Worm (Caenorhabditis elegans) whole organism, mixed stage, embryonic: Measurements from ENCODE around the gene F56F11.4.

Experiments
- elt-3 ChIP-seq: fragments of 150-350 bp; optimal IDR thresholded peaks from 2 replicates; lab custom pipeline; 2014; ENCODE audit warnings: missing biosample characterization, missing genetic modification characterization
- lin-13 ChIP-seq: fragments of 150-350 bp; optimal IDR thresholded peaks from 2 replicates; lab custom pipeline; 2014; ENCODE audit warnings: missing biosample characterization, missing genetic modification characterization
- mep-1 ChIP-seq: fragments of 150-350 bp; optimal IDR thresholded peaks from 2 replicates; lab custom pipeline; 2017; ENCODE audit warnings: missing biosample characterization, missing genetic modification reagents, missing genetic modification characterization, inconsistent platforms
- nhr-237 ChIP-seq: fragments of 150-350 bp; optimal IDR thresholded peaks from 2 replicates; lab custom pipeline; 2014; ENCODE audit warnings: missing biosample characterization, missing genetic modification characterization
- nhr-28 ChIP-seq: fragments of 150-350 bp; optimal IDR thresholded peaks from 2 replicates; lab custom pipeline; 2014; ENCODE audit warnings: missing biosample characterization, missing genetic modification characterization
- pha-4 ChIP-seq: fragments of 150-350 bp; optimal IDR thresholded peaks from 2 replicates; lab custom pipeline; 2018; ENCODE audit warnings: missing biosample characterization, missing genetic modification reagents, missing genetic modification characterization
- sem-2 ChIP-seq: fragments of 200-800 bp; sonication (Bioruptor generic); optimal IDR thresholded peaks from 2 replicates; lab custom pipeline; 2018; ENCODE audit warnings: mild to moderate bottlenecking, missing genetic modification characterization, missing compliant biosample characterization
- snpc-4 ChIP-seq: fragments of 150-350 bp; optimal IDR thresholded peaks from 2 replicates; lab custom pipeline; 2014; ENCODE audit warnings: missing biosample characterization, missing genetic modification characterization
- zip-8 ChIP-seq: fragments of 150-350 bp; optimal IDR thresholded peaks from 2 replicates; lab custom pipeline; 2014; ENCODE audit warnings: missing biosample characterization, missing genetic modification characterization
- ztf-11 ChIP-seq: fragments of 150-350 bp; optimal IDR thresholded peaks from 2 replicates; lab custom pipeline; 2014; ENCODE audit warnings: missing biosample characterization, missing genetic modification characterization

DNA sequence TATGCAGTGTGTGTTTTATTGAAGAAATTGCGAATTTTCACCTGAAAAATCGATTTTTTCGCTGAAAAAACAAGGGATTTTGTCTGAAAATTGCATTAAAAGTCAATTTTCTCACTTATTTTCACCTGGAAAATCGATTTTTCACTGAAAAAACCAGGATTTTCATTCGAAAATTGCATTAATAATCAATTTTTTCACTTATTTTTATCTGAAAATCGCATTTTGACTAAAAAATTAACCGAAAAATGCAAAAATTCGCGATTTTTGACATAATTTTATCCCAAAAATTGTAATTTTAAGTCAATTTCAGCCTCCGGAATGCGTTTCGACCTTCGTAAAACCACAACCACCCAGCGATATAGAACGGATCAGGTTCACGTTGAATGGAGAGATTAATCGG lies 23.5 kb upstream of the F56F11.4 start, which contains the start of gene Y71H2AM.29:
- no peak for TF ChIP-seq snpc-4
- no peak for TF ChIP-seq lin-13
- no peak for TF ChIP-seq mep-1 (tag; lab: Kevin White, UChicago)
- TF ChIP-seq elt-3 (tag; lab: Kevin White, UChicago) = no peak
- no peak for TF ChIP-seq nhr-28 (tag; lab: Kevin White, UChicago)
- TF ChIP-seq ztf-11 = no peak
- TF ChIP-seq zip-8 (tag; lab: Kevin White, UChicago) = no peak
- no peak for TF ChIP-seq sem-2
- TF ChIP-seq nhr-237 (tag; lab: Kevin White, UChicago) = no peak
- no peak for TF ChIP-seq pha-4 (tag; lab: Kevin White, UChicago)
